Worm (Caenorhabditis elegans) whole organism, L1 larva: Measurements from ENCODE around the gene chil-16.

Experiments
- ceh-82 ChIP-seq, 3 experiments: fragments of 150-350 bp in 1 of 3; sonication (generic microtip) in 2 of 3; optimal IDR thresholded peaks; 2 replicates each; lab custom pipeline; 2014 to 2017; ENCODE audit warnings: missing biosample characterization in 3 of 3, missing genetic modification characterization in 3 of 3
- dpl-1 ChIP-seq, 3 experiments: fragments of 150-350 bp in 2 of 3; sonication (generic microtip) in 1 of 3; optimal IDR thresholded peaks; 2 replicates each; lab custom pipeline; 2014 to 2017; ENCODE audit warnings: missing biosample characterization in 3 of 3, missing genetic modification characterization in 3 of 3, missing genetic modification reagents in 3 of 3
- sptf-1 ChIP-seq: fragments of 150-350 bp; optimal IDR thresholded peaks from 2 replicates; lab custom pipeline; 2014; ENCODE audit warnings: missing biosample characterization, missing genetic modification characterization
- unc-30 ChIP-seq: sonication (generic microtip); optimal IDR thresholded peaks from 2 replicates; lab custom pipeline; 2017; ENCODE audit warnings: missing biosample characterization, missing genetic modification characterization
- ztf-4 ChIP-seq: fragments of 150-350 bp; optimal IDR thresholded peaks from 2 replicates; lab custom pipeline; 2014; ENCODE audit warnings: missing biosample characterization, missing genetic modification characterization

ce11 chrII:9481427-9481826, 39.7 kb upstream of the chil-16 start:
- TF ChIP-seq ceh-82 (tag; optimal IDR thresholded peaks at IDR 0.05; lab: Kevin White, UChicago) (no peak), sptf-1 (tag; lab: Kevin White, UChicago) (no peak), ztf-4 (no peak), unc-30 (no peak), dpl-1 (GFP tag; optimal IDR thresholded peaks at IDR 0.05; lab: Kevin White, UChicago) (peak in 1 of 3 experiments; percentile 2)
